Worm (Caenorhabditis elegans) whole organism, young adult: Measurements from ENCODE around the gene cup-5.

Experiments used
- ama-1 ChIP-seq, 3 experiments: fragments of 150-350 bp in 1 of 3; sonication (generic microtip) in 2 of 3; optimal IDR thresholded peaks; 2 replicates each; lab custom pipeline; 2014 to 2018; ENCODE audit warnings: missing biosample characterization in 2 of 3, missing genetic modification characterization in 2 of 3, missing genetic modification reagents in 2 of 3
- attf-5 ChIP-seq: fragments of 200-800 bp; sonication (Bioruptor generic); optimal IDR thresholded peaks from 2 replicates; lab custom pipeline; 2018; ENCODE audit warnings: mild to moderate bottlenecking, missing genetic modification characterization, missing compliant biosample characterization
- nhr-80 ChIP-seq: sonication (generic microtip); optimal IDR thresholded peaks from 2 replicates; lab custom pipeline; 2016; ENCODE audit warnings: missing genetic modification characterization, missing compliant biosample characterization

ce11 chrIII:7557930-7558470, 26.0 kb upstream of the cup-5 start:
- no peak for TF ChIP-seq nhr-80
- no peak for TF ChIP-seq attf-5 (GFP tag; lab: Kevin White, UChicago)
- no peak for TF ChIP-seq ama-1 (optimal IDR thresholded peaks at IDR 0.05; lab: Kevin White, UChicago)
- TF ChIP-seq ama-1 (GFP tag; optimal IDR thresholded peaks at IDR 0.05; lab: Kevin White, UChicago): no peak
